Fruit fly (Drosophila melanogaster): ENCODE results near the gene RpL13A.

DNA sequence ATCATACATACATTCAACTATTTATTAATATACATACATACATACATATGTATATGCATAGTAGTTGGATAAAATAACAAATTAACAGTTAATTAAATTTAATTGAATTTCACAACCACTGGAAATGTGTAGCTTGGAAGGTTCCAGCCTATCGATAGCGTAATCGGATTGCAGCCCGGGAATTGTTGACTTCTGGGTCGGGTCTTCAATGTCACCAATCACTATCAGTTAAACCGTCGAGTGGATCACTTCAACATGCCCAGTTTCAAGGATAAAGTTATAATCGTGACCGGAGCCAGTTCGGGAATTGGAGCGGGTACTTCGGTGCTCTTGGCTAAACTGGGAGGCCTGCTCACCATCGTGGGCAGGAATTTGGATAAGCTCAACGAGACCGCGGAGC is 9.2 kb downstream of the RpL13A start, which contains the start of gene CG12171:
- TF ChIP-seq bab1 (GFP tag; optimal IDR thresholded peaks at IDR 0.05) (peak; percentile 34), Hr96 (GFP tag; optimal IDR thresholded peaks at IDR 0.05) (no peak), Crg-1 (GFP tag; optimal IDR thresholded peaks at IDR 0.05) (peak; percentile 12), kay (GFP tag; ENCODE audit: borderline replicate concordance) (no peak), CG14711 (tag; optimal IDR thresholded peaks at IDR 0.05) (no peak), CG7101 (tag; optimal IDR thresholded peaks at IDR 0.05) (peak; percentile 23)
